Fruit fly (Drosophila melanogaster): ENCODE measurements around the gene skd.
A peak's percentile ranks its signal among the peaks of the same experiment; 100 is the strongest.

Gene skd

DNA sequence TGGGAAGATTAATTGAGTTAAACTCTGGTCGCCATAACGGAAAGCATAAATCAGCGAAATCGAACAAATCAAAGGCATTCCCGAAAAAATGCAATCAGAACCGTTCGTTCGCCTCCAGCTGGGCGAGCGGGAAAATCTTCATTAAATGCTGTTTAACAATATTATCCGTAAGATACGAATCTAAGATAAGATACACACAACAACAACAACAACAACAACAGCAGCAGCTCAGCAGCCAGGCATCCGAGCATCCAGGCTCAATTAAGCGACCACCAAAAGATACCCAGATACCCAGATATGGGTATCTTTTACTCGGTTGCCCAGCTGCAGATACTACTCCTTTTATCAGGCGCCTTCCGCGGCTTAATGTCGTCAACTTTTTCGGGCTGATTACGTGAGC is 81.2 kb downstream of the skd start:
- no peak for TF ChIP-seq Mes4 (GFP tag; optimal IDR thresholded peaks at IDR 0.05)
- TF ChIP-seq Ets65A (GFP tag), result peak; percentile 52
- TF ChIP-seq CG4360 (GFP tag; IDR thresholded peaks at IDR 0.05), result peak; percentile 63
- no peak for TF ChIP-seq CG11456 (GFP tag; IDR thresholded peaks at IDR 0.05)
- TF ChIP-seq grn (GFP tag; optimal IDR thresholded peaks at IDR 0.05), result peak; percentile 67
- peak; percentile 16; the same call in 1 of the 2 replicates for TF ChIP-seq Awh (GFP tag; IDR thresholded peaks at IDR 0.05)
- TF ChIP-seq Stat92E (GFP tag; optimal IDR thresholded peaks at IDR 0.05), result no peak

DNA sequence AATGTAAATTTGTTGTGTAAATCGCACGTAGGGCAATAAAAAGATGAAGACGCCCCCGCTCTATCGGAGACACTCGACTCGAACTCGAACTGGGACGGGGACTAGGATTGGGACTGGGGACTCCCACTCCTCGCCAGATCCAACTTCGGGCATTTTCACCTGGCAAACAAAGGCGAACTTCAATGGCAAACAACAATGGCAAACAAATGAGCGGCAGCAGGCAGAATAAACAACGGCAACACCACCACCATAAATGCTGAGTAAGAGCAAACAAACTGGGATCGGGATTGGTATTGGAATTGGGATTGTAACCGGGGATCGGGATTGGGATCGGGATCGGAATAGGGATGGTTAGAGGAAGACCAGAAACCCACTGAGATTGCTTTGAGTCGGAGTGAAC is 83.1 kb downstream of the skd start:
- TF ChIP-seq ems (GFP tag; optimal IDR thresholded peaks at IDR 0.05) (no peak), abd-A (tag; optimal IDR thresholded peaks at IDR 0.05) (no peak), bsh (GFP tag; optimal IDR thresholded peaks at IDR 0.05) (peak in 1 of 2 experiments; percentile 42), Hand (GFP tag; optimal IDR thresholded peaks at IDR 0.05) (no peak), sima (GFP tag; optimal IDR thresholded peaks at IDR 0.05) (no peak), CG3838 (GFP tag; optimal IDR thresholded peaks at IDR 0.05) (peak; percentile 9), CG4707 (GFP tag; optimal IDR thresholded peaks at IDR 0.05) (peak; percentile 27), CG9932 (GFP tag; IDR thresholded peaks at IDR 0.05) (no peak), vvl (GFP tag; IDR thresholded peaks at IDR 0.05) (0 out of 2 replicates have a peak, but pooled peaks have one; percentile 32), dimm (GFP tag; IDR thresholded peaks at IDR 0.05) (no peak), crc (GFP tag; optimal IDR thresholded peaks at IDR 0.05) (peak; percentile 29), HLH54F (GFP tag; optimal IDR thresholded peaks at IDR 0.05) (no peak), CG16815 (GFP tag; optimal IDR thresholded peaks at IDR 0.05) (no peak), gem (tag; optimal IDR thresholded peaks at IDR 0.05) (peak; percentile 44), eyg (GFP tag; optimal IDR thresholded peaks at IDR 0.05) (no peak), ATbp (GFP tag; optimal IDR thresholded peaks at IDR 0.05) (peak; percentile 70), CG32767 (GFP tag; IDR thresholded peaks at IDR 0.05) (no peak), CG33557 (GFP tag; optimal IDR thresholded peaks at IDR 0.05) (peak; percentile 73), CG8290 (GFP tag; optimal IDR thresholded peaks at IDR 0.05) (peak; percentile 31), CG8290 (tag; optimal IDR thresholded peaks at IDR 0.05) (peak; percentile 3 to 21), CG17359 (tag; optimal IDR thresholded peaks at IDR 0.05) (peak; percentile 34), pb (GFP tag; optimal IDR thresholded peaks at IDR 0.05) (peak; percentile 15), CG8944 (GFP tag; optimal IDR thresholded peaks at IDR 0.05) (no peak), CG34422 (GFP tag; IDR thresholded peaks at IDR 0.05) (no peak), CG10462 (GFP tag; optimal IDR thresholded peaks at IDR 0.05) (no peak), NfI (GFP tag; optimal IDR thresholded peaks at IDR 0.05) (no peak), fd102C (GFP tag; optimal IDR thresholded peaks at IDR 0.05) (peak; percentile 47), CG11456 (GFP tag; IDR thresholded peaks at IDR 0.05) (no peak), hbn (GFP tag; IDR thresholded peaks at IDR 0.05; ENCODE audit: partially characterized antibody) (no peak), Dbx (GFP tag; IDR thresholded peaks at IDR 0.05) (no peak), Blimp-1 (GFP tag; optimal IDR thresholded peaks at IDR 0.05) (peak; percentile 4), Hr3 (GFP tag; optimal IDR thresholded peaks at IDR 0.05) (no peak), CG17328 (GFP tag; IDR thresholded peaks at IDR 0.05) (no peak), CG13624 (GFP tag; optimal IDR thresholded peaks at IDR 0.05) (no peak), CG12659 (GFP tag; optimal IDR thresholded peaks at IDR 0.05) (no peak), CG14667 (GFP tag; IDR thresholded peaks at IDR 0.05) (no peak), CG9817 (tag; optimal IDR thresholded peaks at IDR 0.05) (no peak), CG14441 (GFP tag; IDR thresholded peaks at IDR 0.05) (no peak), CG18619 (GFP tag; optimal IDR thresholded peaks at IDR 0.05) (peak; percentile 4), CG7556 (GFP tag; optimal IDR thresholded peaks at IDR 0.05) (no peak), Tbp (GFP tag; optimal IDR thresholded peaks at IDR 0.05) (no peak), CG3281 (GFP tag; optimal IDR thresholded peaks at IDR 0.05) (no peak), CG10267 (tag; optimal IDR thresholded peaks at IDR 0.05) (no peak), YL-1 (GFP tag; optimal IDR thresholded peaks at IDR 0.05) (no peak), pnt (GFP tag; optimal IDR thresholded peaks at IDR 0.05) (no peak)
